Fruit fly (Drosophila melanogaster) whole organism, wandering third instar larva: ENCODE results near the gene CG8924.

ENCODE experiments used
- Abd-B ChIP-seq: fragments of >200 bp; optimal IDR thresholded peaks from 2 replicates; lab custom pipeline; 2017; ENCODE audit warnings: missing biosample characterization, missing genetic modification characterization
- Jra ChIP-seq: sonication (Bioruptor generic); optimal IDR thresholded peaks from 2 replicates; lab custom pipeline; 2016; ENCODE audit warnings: missing biosample characterization, missing genetic modification characterization
- N ChIP-seq: fragments of >200 bp; optimal IDR thresholded peaks from 2 replicates; lab custom pipeline; 2018; ENCODE audit warnings: missing biosample characterization, missing external identifiers, missing genetic modification characterization
- br ChIP-seq: fragments of 200-800 bp; sonication (Bioruptor generic); optimal IDR thresholded peaks from 2 replicates; lab custom pipeline; 2016; ENCODE audit warnings: missing biosample characterization, missing genetic modification characterization
- lola ChIP-seq: fragments of >200 bp; optimal IDR thresholded peaks from 2 replicates; lab custom pipeline; 2017; ENCODE audit warnings: missing biosample characterization, missing genetic modification characterization
- pan ChIP-seq: fragments of >200 bp; optimal IDR thresholded peaks from 2 replicates; lab custom pipeline; 2017

- TF ChIP-seq Jra (GFP tag; lab: Kevin White, UChicago) (no peak), pan (lab: Kevin White, UChicago) (no peak), Abd-B (GFP tag; lab: Kevin White, UChicago) (no peak), N (GFP tag; lab: Kevin White, UChicago) (no peak), lola (GFP tag; lab: Kevin White, UChicago) (no peak), br (no peak)
These were observed 32.4 kb downstream of the CG8924 start, which contains the start of gene mmd for dm6 chrX:15973157-15973774.
